Worm (Caenorhabditis elegans) whole organism, L4 larva: ENCODE data around the gene Y43C5B.3.

Experiments
- F26F4.8 ChIP-seq: fragments of 200-800 bp; sonication (Bioruptor generic); conservative IDR thresholded peaks from 2 replicates; pipeline ENCODE4 v1.3.6; 2022; ENCODE audit warnings: missing genetic modification characterization, missing compliant biosample characterization
- F49E8.2 ChIP-seq: sonication (generic microtip); optimal IDR thresholded peaks from 2 replicates; lab custom pipeline; 2016; ENCODE audit warnings: missing compliant biosample characterization, mild to moderate bottlenecking, missing genetic modification characterization, borderline replicate concordance
- Y48G9A.11 ChIP-seq: fragments of 200-800 bp; sonication (Bioruptor generic); IDR thresholded peaks from 2 replicates; pipeline ENCODE4 v1.3.6; 2022; ENCODE audit warnings: missing genetic modification reagents, missing genetic modification characterization, missing compliant biosample characterization
- aha-1 ChIP-seq: fragments of 150-350 bp; peaks from one replicate; lab custom pipeline; 2014; ENCODE audit warnings: missing biosample characterization, missing genetic modification characterization
- aly-2 ChIP-seq: sonication (generic microtip); optimal IDR thresholded peaks from 2 replicates; lab custom pipeline; 2018; ENCODE audit warnings: missing biosample characterization, missing genetic modification characterization
- ama-1 ChIP-seq: fragments of 150-350 bp; optimal IDR thresholded peaks from 2 replicates; lab custom pipeline; 2014; ENCODE audit warnings: inconsistent platforms, mixed read lengths
- arid-1 ChIP-seq: fragments of 200-800 bp; sonication (Bioruptor generic); conservative IDR thresholded peaks from 2 replicates; pipeline ENCODE4 v1.3.6; 2022; ENCODE audit warnings: missing genetic modification reagents, missing genetic modification characterization, missing compliant biosample characterization
- ceh-62 ChIP-seq: sonication (generic microtip); optimal IDR thresholded peaks from 2 replicates; lab custom pipeline; 2017; ENCODE audit warnings: missing biosample characterization, missing genetic modification characterization
- ces-1 ChIP-seq: fragments of 150-350 bp; sonication (generic microtip); optimal IDR thresholded peaks from 4 replicates; lab custom pipeline; 2014; ENCODE audit warnings: missing biosample characterization, missing genetic modification reagents, missing genetic modification characterization
- daf-16 ChIP-seq, 3 experiments: sonication (generic microtip); optimal IDR thresholded peaks; 2 replicates each; lab custom pipeline; 2016 to 2017; ENCODE audit warnings: missing genetic modification characterization in 3 of 3, missing genetic modification reagents in 3 of 3, mild to moderate bottlenecking in 2 of 3, missing compliant biosample characterization in 2 of 3, missing biosample characterization in 1 of 3, moderate library complexity in 1 of 3
- daf-8 ChIP-seq: fragments of 200-800 bp; sonication (Bioruptor generic); IDR thresholded peaks from 2 replicates; pipeline ENCODE4 v1.3.6; 2022; ENCODE audit warnings: missing genetic modification characterization, missing compliant biosample characterization
- dmd-6 ChIP-seq: fragments of 200-800 bp; sonication (Bioruptor generic); IDR thresholded peaks from 2 replicates; pipeline ENCODE4 v1.3.6; 2022; ENCODE audit warnings: missing genetic modification reagents, missing genetic modification characterization, missing compliant biosample characterization
- dve-1 ChIP-seq: sonication (generic microtip); optimal IDR thresholded peaks from 2 replicates; lab custom pipeline; 2017; ENCODE audit warnings: antibody characterized with exemption, mild to moderate bottlenecking, missing genetic modification characterization, missing compliant biosample characterization; ENCODE audit not compliant: insufficient read depth
- egl-27 ChIP-seq: sonication (generic microtip); optimal IDR thresholded peaks from 3 replicates; lab custom pipeline; 2017; ENCODE audit warnings: missing biosample characterization, missing genetic modification reagents, missing genetic modification characterization
- gei-8 ChIP-seq: fragments of 200-800 bp; sonication (Bioruptor generic); optimal IDR thresholded peaks from 2 replicates; lab custom pipeline; 2018; ENCODE audit warnings: mild to moderate bottlenecking, missing genetic modification characterization, missing compliant biosample characterization
- hlh-11 ChIP-seq: fragments of 200-800 bp; sonication (Bioruptor generic); optimal IDR thresholded peaks from 2 replicates; lab custom pipeline; 2018; ENCODE audit warnings: mild to moderate bottlenecking, missing genetic modification characterization, missing compliant biosample characterization
- lin-1 ChIP-seq: fragments of 200-800 bp; sonication (Bioruptor generic); IDR thresholded peaks from 2 replicates; pipeline ENCODE4 v1.3.6; 2022; ENCODE audit warnings: missing genetic modification reagents, missing genetic modification characterization, missing compliant biosample characterization
- lir-3 ChIP-seq: sonication (generic microtip); optimal IDR thresholded peaks from 2 replicates; lab custom pipeline; 2016; ENCODE audit warnings: mild to moderate bottlenecking, missing genetic modification characterization, missing compliant biosample characterization
- mdl-1 ChIP-seq, 2 experiments: fragments of 150-350 bp in 1 of 2; sonication (generic microtip) in 1 of 2; optimal IDR thresholded peaks; 2 replicates each; lab custom pipeline; 2014 to 2017; ENCODE audit warnings: missing biosample characterization in 2 of 2, missing genetic modification characterization in 2 of 2
- mep-1 ChIP-seq: fragments of 150-350 bp; sonication (generic microtip); optimal IDR thresholded peaks from 3 replicates; lab custom pipeline; 2014; ENCODE audit warnings: missing biosample characterization, missing genetic modification characterization
- mes-2 ChIP-seq: sonication (generic microtip); optimal IDR thresholded peaks from 2 replicates; lab custom pipeline; 2016; ENCODE audit warnings: missing genotype, mild to moderate bottlenecking, missing genetic modification characterization, missing compliant biosample characterization; ENCODE audit not compliant: poor library complexity, severe bottlenecking
- mxl-3 ChIP-seq: fragments of 200-800 bp; sonication (Bioruptor generic); optimal IDR thresholded peaks from 2 replicates; lab custom pipeline; 2018; ENCODE audit warnings: mild to moderate bottlenecking, missing genetic modification characterization, missing compliant biosample characterization
- nhr-102 ChIP-seq: sonication (generic microtip); optimal IDR thresholded peaks from 2 replicates; lab custom pipeline; 2016; ENCODE audit warnings: mild to moderate bottlenecking, missing genetic modification characterization, moderate library complexity, missing compliant biosample characterization
- nhr-25 ChIP-seq: sonication (generic microtip); optimal IDR thresholded peaks from 2 replicates; lab custom pipeline; 2017; ENCODE audit warnings: missing genetic modification characterization, mild to moderate bottlenecking, missing compliant biosample characterization, antibody characterized with exemption, moderate library complexity, borderline replicate concordance; ENCODE audit not compliant: insufficient read depth
- nhr-28 ChIP-seq: fragments of 150-350 bp; optimal IDR thresholded peaks from 2 replicates; lab custom pipeline; 2014; ENCODE audit warnings: missing biosample characterization, missing genetic modification characterization
- nhr-77 ChIP-seq: fragments of 150-350 bp; optimal IDR thresholded peaks from 2 replicates; lab custom pipeline; 2014; ENCODE audit warnings: missing biosample characterization, missing genetic modification characterization
- pqm-1 ChIP-seq: sonication (generic microtip); optimal IDR thresholded peaks from 2 replicates; lab custom pipeline; 2017; ENCODE audit warnings: missing biosample characterization, missing genetic modification characterization
- saeg-2 ChIP-seq: fragments of 200-800 bp; sonication (Bioruptor generic); IDR thresholded peaks from 2 replicates; pipeline ENCODE4 v1.3.6; 2022; ENCODE audit warnings: missing genetic modification reagents, missing genetic modification characterization, missing compliant biosample characterization
- skn-1 ChIP-seq: fragments of 150-350 bp; optimal IDR thresholded peaks from 2 replicates; lab custom pipeline; 2014; ENCODE audit warnings: missing biosample characterization, missing genetic modification characterization
- snpc-4 ChIP-seq: fragments of 150-350 bp; optimal IDR thresholded peaks from 2 replicates; lab custom pipeline; 2014; ENCODE audit warnings: missing biosample characterization, missing genetic modification characterization
- tra-1 ChIP-seq: fragments of 200-800 bp; sonication (Bioruptor generic); IDR thresholded peaks from 2 replicates; pipeline ENCODE4 v1.3.6; 2022; ENCODE audit warnings: missing genetic modification reagents, missing genetic modification characterization, missing compliant biosample characterization
- unc-130 ChIP-seq: sonication (generic microtip); optimal IDR thresholded peaks from 2 replicates; lab custom pipeline; 2016; ENCODE audit warnings: missing genetic modification reagents, missing genetic modification characterization, missing compliant biosample characterization
- unc-62 ChIP-seq, 3 experiments: fragments of 150-350 bp in 1 of 3; sonication (generic microtip); optimal IDR thresholded peaks in 2 of 3; peaks in 1 of 3; 1 replicate in 1 of 3; 2 replicates in 2 of 3; lab custom pipeline; 2014 to 2017; ENCODE audit warnings: missing biosample characterization in 3 of 3, missing genetic modification characterization in 3 of 3, missing genetic modification reagents in 3 of 3, missing genotype in 1 of 3
- zfp-2 ChIP-seq: sonication (generic microtip); optimal IDR thresholded peaks from 2 replicates; lab custom pipeline; 2016; ENCODE audit warnings: mild to moderate bottlenecking, missing genetic modification characterization, missing compliant biosample characterization
- zfp-3 ChIP-seq: fragments of 200-800 bp; sonication (Bioruptor generic); conservative IDR thresholded peaks from 2 replicates; pipeline ENCODE4 v1.3.6; 2022; ENCODE audit warnings: missing genetic modification reagents, missing genetic modification characterization, missing compliant biosample characterization
- zip-11 ChIP-seq: fragments of 200-800 bp; sonication (Bioruptor generic); IDR thresholded peaks from 2 replicates; pipeline ENCODE4 v1.3.6; 2022; ENCODE audit warnings: missing genetic modification characterization, missing compliant biosample characterization
- zip-2 ChIP-seq: fragments of 150-350 bp; optimal IDR thresholded peaks from 2 replicates; lab custom pipeline; 2014; ENCODE audit warnings: missing biosample characterization, missing genetic modification characterization

Gene Y43C5B.3

DNA sequence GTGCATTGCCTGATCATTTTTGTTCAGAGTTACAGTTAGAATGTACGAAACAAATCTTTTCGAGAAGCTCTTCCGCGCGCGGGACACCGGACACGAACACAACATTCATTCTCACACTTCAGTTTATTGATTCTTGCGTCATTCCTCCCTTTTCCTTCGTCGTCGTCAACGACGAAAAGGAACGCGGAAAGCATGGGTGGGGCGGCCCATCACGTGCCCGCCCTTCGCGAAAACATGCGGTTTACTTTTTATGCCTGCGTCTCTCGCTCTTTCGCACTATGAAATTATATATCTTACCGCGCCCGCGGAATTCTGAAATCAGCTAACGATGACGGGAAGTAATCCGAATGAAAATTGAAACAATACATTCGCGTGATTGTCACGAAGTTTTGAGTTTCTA, 30.2 kb downstream of the Y43C5B.3 start (continued):
- no peak for TF ChIP-seq egl-27 (tag; lab: Kevin White, UChicago)
- peak; percentile 61 for TF ChIP-seq ama-1 (lab: Kevin White, UChicago)
- TF ChIP-seq mdl-1 (tag; optimal IDR thresholded peaks at IDR 0.05; lab: Kevin White, UChicago) = peak; percentile 57 to 89
- TF ChIP-seq gei-8 = no peak
- no peak for TF ChIP-seq nhr-77
- TF ChIP-seq tra-1 (GFP tag; lab: Robert Waterston, UW) = 0 out of 2 replicates have a peak, but pooled peaks have one; percentile 40
- no peak for TF ChIP-seq ceh-62 (tag; lab: Kevin White, UChicago)
- no peak for TF ChIP-seq snpc-4 (tag; lab: Kevin White, UChicago)
- TF ChIP-seq zip-2 (tag; lab: Kevin White, UChicago) = no peak
- TF ChIP-seq mep-1 (tag; lab: Kevin White, UChicago) = peak; percentile 51
- peak in 1 of 2 experiments; percentile 96 for TF ChIP-seq unc-62 (GFP tag; optimal IDR thresholded peaks at IDR 0.05 in 1 of 2; lab: Kevin White, UChicago)
- no peak for TF ChIP-seq unc-62 (tag; optimal IDR thresholded peaks at IDR 0.05; lab: Kevin White, UChicago)
- no peak for TF ChIP-seq nhr-102 (tag; lab: Kevin White, UChicago)
- TF ChIP-seq zfp-2 = no peak
- TF ChIP-seq lir-3 = no peak
- TF ChIP-seq mxl-3 (GFP tag; lab: Kevin White, UChicago) = peak; percentile 94
- TF ChIP-seq F26F4.8 (GFP tag; lab: Robert Waterston, UW) = 0 out of 2 replicates have a peak, but pooled peaks have one; percentile 4
- 0 out of 2 replicates have a peak, but pooled peaks have one; percentile 32 for TF ChIP-seq lin-1 (GFP tag; lab: Robert Waterston, UW)
- 0 out of 2 replicates have a peak, but pooled peaks have one; percentile 11 for TF ChIP-seq saeg-2
- no peak for TF ChIP-seq zip-11 (GFP tag; lab: Robert Waterston, UW)

DNA sequence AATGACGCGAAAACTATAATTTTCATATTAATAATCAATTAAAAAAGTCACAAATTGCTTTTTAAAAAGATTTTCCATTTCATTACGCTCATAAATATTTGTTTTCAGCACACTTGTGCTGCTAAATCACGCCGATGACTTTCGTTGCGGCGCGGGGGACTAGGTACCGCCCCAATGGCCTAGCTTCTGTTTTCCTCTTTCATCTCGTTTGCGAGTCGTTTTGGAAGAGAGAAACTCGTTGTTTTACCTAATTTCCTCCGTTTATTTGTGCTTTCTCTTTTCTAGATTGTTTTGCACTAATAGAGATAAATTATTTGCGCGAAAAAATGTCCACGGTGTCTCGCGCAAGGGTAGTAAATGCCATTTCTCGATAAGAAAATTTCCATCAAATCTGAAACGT, 30.6 kb downstream of the Y43C5B.3 start:
- TF ChIP-seq aly-2 (tag; lab: Kevin White, UChicago) (peak; percentile 32), Y48G9A.11 (GFP tag; lab: Robert Waterston, UW) (0 out of 2 replicates have a peak, but pooled peaks have one; percentile 12), F49E8.2 (tag; lab: Kevin White, UChicago) (no peak), unc-130 (GFP tag; lab: Kevin White, UChicago) (peak; percentile 3), mes-2 (tag; lab: Kevin White, UChicago) (peak; percentile 52), skn-1 (tag; lab: Kevin White, UChicago) (no peak)

DNA sequence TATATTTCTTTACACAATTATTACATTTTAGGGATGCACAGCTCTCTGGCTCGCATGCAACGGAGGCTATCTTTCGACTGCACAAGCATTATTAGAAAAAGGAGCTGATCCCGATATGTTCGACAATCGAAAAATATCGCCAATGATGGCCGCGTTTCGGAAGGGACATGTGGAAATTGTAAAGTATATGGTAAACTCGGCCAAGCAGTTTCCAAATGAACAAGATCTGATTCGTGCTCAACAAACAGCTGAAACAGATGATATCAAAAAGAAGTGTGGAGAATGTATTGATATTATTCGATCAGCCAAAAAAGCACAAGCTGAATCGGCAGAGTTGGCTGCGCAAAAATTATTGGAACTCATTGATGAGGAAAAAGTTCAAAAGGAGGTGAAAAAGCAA, 32.5 kb downstream of the Y43C5B.3 start:
- no peak for TF ChIP-seq arid-1 (GFP tag; lab: Robert Waterston, UW)
- peak; percentile 98 for TF ChIP-seq aha-1 (tag; lab: Kevin White, UChicago)

DNA sequence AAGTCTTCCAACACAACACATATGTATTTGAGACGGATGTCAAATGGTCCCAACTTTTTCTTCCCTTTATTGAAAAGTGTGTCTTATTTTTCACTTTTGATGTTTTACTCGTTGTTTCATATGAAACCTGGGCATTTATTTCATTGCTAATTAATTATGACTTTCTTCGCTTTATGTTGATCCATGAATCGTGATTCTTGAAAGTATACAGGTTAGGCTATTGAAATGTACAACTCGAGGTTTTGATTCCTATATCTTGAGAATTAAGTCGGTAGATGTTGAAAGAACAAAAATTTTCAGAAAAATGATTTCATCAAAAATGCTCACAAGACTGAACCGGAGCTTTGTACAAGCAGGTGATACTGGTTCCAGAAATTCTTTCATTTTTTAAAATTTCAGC, 36.7 kb downstream of the Y43C5B.3 start, which contains the start of gene nfu-1:
Gene nfu-1, plus strand, starts transcription at position 301 of the 400 bp plus-strand sequence.
- TF ChIP-seq F49E8.2 (tag; lab: Kevin White, UChicago) (peak; percentile 0), arid-1 (GFP tag; lab: Robert Waterston, UW) (0 out of 2 replicates have a peak, but pooled peaks have one; percentile 22), daf-8 (GFP tag; lab: Robert Waterston, UW) (no peak), ces-1 (GFP tag; lab: Kevin White, UChicago) (no peak)

DNA sequence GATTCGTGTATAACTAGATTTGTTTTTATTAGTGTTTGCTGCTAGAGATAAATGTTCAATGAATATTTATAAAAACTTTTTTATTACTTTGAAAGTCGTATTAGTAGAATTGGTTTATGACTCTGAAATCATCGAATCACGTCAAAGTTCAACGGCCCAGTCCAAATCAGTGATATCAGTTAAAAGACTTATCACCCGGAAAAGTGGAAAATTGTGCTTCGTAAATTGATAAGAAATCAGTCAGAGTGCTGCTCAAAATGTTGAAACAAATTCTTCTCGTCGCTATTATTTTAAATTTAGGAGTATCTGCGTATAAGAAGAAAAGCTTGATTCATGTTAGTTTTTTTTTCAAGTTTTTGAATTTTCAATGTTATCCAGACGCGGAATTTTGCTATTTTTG, 37.9 kb downstream of the Y43C5B.3 start, which contains the start of gene R10H10.3:
Gene R10H10.3, plus strand, starts transcription at position 243 of the 400 bp plus-strand sequence.
- no peak for TF ChIP-seq zfp-3
- TF ChIP-seq pqm-1 (tag; lab: Kevin White, UChicago) = peak; percentile 97
- peak; percentile 78 for TF ChIP-seq nhr-77
- TF ChIP-seq dmd-6 = peak; percentile 60
- TF ChIP-seq hlh-11 (tag; lab: Kevin White, UChicago) = peak; percentile 22
- TF ChIP-seq dve-1 (tag; lab: Kevin White, UChicago) = peak; percentile 50
- peak; percentile 12 for TF ChIP-seq aha-1 (tag; lab: Kevin White, UChicago)
- peak; percentile 69 for TF ChIP-seq nhr-28
- TF ChIP-seq tra-1 (GFP tag; lab: Robert Waterston, UW) = no peak
- TF ChIP-seq daf-16 (GFP tag; optimal IDR thresholded peaks at IDR 0.05; lab: Kevin White, UChicago) = no peak
- TF ChIP-seq daf-16 (tag; optimal IDR thresholded peaks at IDR 0.05; lab: Kevin White, UChicago) = peak; percentile 26
- TF ChIP-seq nhr-25 = no peak
- TF ChIP-seq, all 104 proteins: peak for 8
